Worm (Caenorhabditis elegans) whole organism, L3 larva: Measurements from ENCODE around the gene F27D9.2.

Experiments
- ZK546.5 ChIP-seq: sonication (generic microtip); optimal IDR thresholded peaks from 2 replicates; lab custom pipeline; 2017; ENCODE audit warnings: missing biosample characterization, missing genetic modification characterization
- ceh-16 ChIP-seq: sonication (generic microtip); optimal IDR thresholded peaks from 2 replicates; lab custom pipeline; 2017; ENCODE audit warnings: missing biosample characterization, missing genetic modification characterization
- ceh-28 ChIP-seq: fragments of 150-350 bp; optimal IDR thresholded peaks from 2 replicates; lab custom pipeline; 2014; ENCODE audit warnings: missing biosample characterization, missing genetic modification reagents, missing genetic modification characterization
- ceh-82 ChIP-seq: fragments of 150-350 bp; optimal IDR thresholded peaks from 2 replicates; lab custom pipeline; 2014; ENCODE audit warnings: missing biosample characterization, missing genetic modification characterization
- daf-12 ChIP-seq: fragments of 150-350 bp; optimal IDR thresholded peaks from 2 replicates; lab custom pipeline; 2014; ENCODE audit warnings: missing biosample characterization, missing genetic modification reagents, missing genetic modification characterization
- egl-27 ChIP-seq: sonication (generic microtip); optimal IDR thresholded peaks from 4 replicates; lab custom pipeline; 2017; ENCODE audit warnings: missing biosample characterization, missing genetic modification reagents, missing genetic modification characterization
- elt-1 ChIP-seq: fragments of 150-350 bp; optimal IDR thresholded peaks from 2 replicates; lab custom pipeline; 2014; ENCODE audit warnings: missing biosample characterization, missing genetic modification characterization
- elt-2 ChIP-seq: sonication (generic microtip); optimal IDR thresholded peaks from 2 replicates; lab custom pipeline; 2016; ENCODE audit warnings: missing genetic modification reagents, mild to moderate bottlenecking, missing genetic modification characterization, missing compliant biosample characterization
- fkh-2 ChIP-seq: fragments of 150-350 bp; optimal IDR thresholded peaks from 2 replicates; lab custom pipeline; 2014; ENCODE audit warnings: missing biosample characterization, missing genetic modification reagents, missing genetic modification characterization
- hmg-11 ChIP-seq: sonication (generic microtip); optimal IDR thresholded peaks from 2 replicates; lab custom pipeline; 2016; ENCODE audit warnings: missing genetic modification characterization, missing compliant biosample characterization
- jun-1 ChIP-seq: fragments of 150-350 bp; optimal IDR thresholded peaks from 2 replicates; lab custom pipeline; 2014; ENCODE audit warnings: missing biosample characterization, missing genetic modification reagents, missing genetic modification characterization
- lin-39 ChIP-seq: fragments of 150-350 bp; optimal IDR thresholded peaks from 2 replicates; lab custom pipeline; 2018; ENCODE audit warnings: missing biosample characterization, missing genetic modification reagents, missing genetic modification characterization
- mml-1 ChIP-seq: fragments of 150-350 bp; sonication (generic microtip); optimal IDR thresholded peaks from 3 replicates; lab custom pipeline; 2014; ENCODE audit warnings: missing biosample characterization, missing genetic modification characterization
- nfya-1 ChIP-seq: sonication (generic microtip); optimal IDR thresholded peaks from 2 replicates; lab custom pipeline; 2017; ENCODE audit warnings: missing genetic modification characterization, mild to moderate bottlenecking, missing compliant biosample characterization, antibody characterized with exemption, moderate library complexity; ENCODE audit not compliant: insufficient read depth
- nhr-11 ChIP-seq: fragments of 150-350 bp; optimal IDR thresholded peaks from 2 replicates; lab custom pipeline; 2014; ENCODE audit warnings: missing biosample characterization, missing genetic modification characterization
- nhr-12 ChIP-seq: fragments of 150-350 bp; optimal IDR thresholded peaks from 2 replicates; lab custom pipeline; 2014; ENCODE audit warnings: missing biosample characterization, missing genetic modification characterization
- nhr-43 ChIP-seq: sonication (generic microtip); optimal IDR thresholded peaks from 2 replicates; lab custom pipeline; 2016; ENCODE audit warnings: mild to moderate bottlenecking, missing genetic modification characterization, missing compliant biosample characterization; ENCODE audit not compliant: poor library complexity, severe bottlenecking
- nhr-67 ChIP-seq: fragments of 150-350 bp; optimal IDR thresholded peaks from 2 replicates; lab custom pipeline; 2014; ENCODE audit warnings: missing biosample characterization, missing genetic modification characterization
- pha-4 ChIP-seq: fragments of 150-350 bp; optimal IDR thresholded peaks from 2 replicates; lab custom pipeline; 2014; ENCODE audit warnings: missing biosample characterization, missing genetic modification reagents, missing genetic modification characterization
- pqm-1 ChIP-seq: fragments of 150-350 bp; optimal IDR thresholded peaks from 2 replicates; lab custom pipeline; 2017; ENCODE audit warnings: missing biosample characterization, missing genetic modification characterization, inconsistent platforms
- skn-1 ChIP-seq: fragments of 150-350 bp; optimal IDR thresholded peaks from 2 replicates; lab custom pipeline; 2014; ENCODE audit warnings: missing biosample characterization, missing genetic modification characterization
- snpc-4 ChIP-seq: fragments of 150-350 bp; optimal IDR thresholded peaks from 2 replicates; lab custom pipeline; 2014; ENCODE audit warnings: missing biosample characterization, missing genetic modification characterization
- tbx-2 ChIP-seq: sonication (generic microtip); optimal IDR thresholded peaks from 2 replicates; lab custom pipeline; 2016; ENCODE audit warnings: mild to moderate bottlenecking, missing genetic modification characterization, missing compliant biosample characterization
- unc-62 ChIP-seq: fragments of 150-350 bp; sonication (generic microtip); optimal IDR thresholded peaks from 4 replicates; lab custom pipeline; 2014; ENCODE audit warnings: missing biosample characterization, missing genetic modification reagents, missing genetic modification characterization

Gene F27D9.2

ce11 chrX:7725615-7726014 lies 52.8 kb downstream of the F27D9.2 start, which contains the start of gene spp-14:
TSS of gene spp-14 (plus strand) at chrX:7725979.
- TF ChIP-seq elt-2 (tag; lab: Kevin White, UChicago) (peak; percentile 99), nfya-1 (tag; lab: Kevin White, UChicago) (no peak), ceh-82 (tag; lab: Kevin White, UChicago) (no peak), tbx-2 (tag; lab: Kevin White, UChicago) (no peak), fkh-2 (tag; lab: Kevin White, UChicago) (no peak), skn-1 (tag; lab: Kevin White, UChicago) (peak; percentile 22), snpc-4 (tag; lab: Kevin White, UChicago) (no peak), egl-27 (tag; lab: Kevin White, UChicago) (no peak), nhr-43 (tag; lab: Kevin White, UChicago) (no peak), daf-12 (tag; lab: Kevin White, UChicago) (no peak), ZK546.5 (tag; lab: Kevin White, UChicago) (no peak), ceh-28 (tag; lab: Kevin White, UChicago) (no peak), ceh-16 (no peak), hmg-11 (no peak), mml-1 (tag; lab: Kevin White, UChicago) (no peak), nhr-67 (tag; lab: Kevin White, UChicago) (no peak), nhr-12 (tag; lab: Kevin White, UChicago) (no peak), unc-62 (GFP tag; lab: Kevin White, UChicago) (no peak), lin-39 (tag; lab: Kevin White, UChicago) (no peak), elt-1 (no peak), jun-1 (tag; lab: Kevin White, UChicago) (peak; percentile 77), pha-4 (tag; lab: Kevin White, UChicago) (peak; percentile 20), nhr-11 (no peak), pqm-1 (tag; lab: Kevin White, UChicago) (peak; percentile 97)
